Fruit fly (Drosophila melanogaster) S2 (cell line): ENCODE measurements around the gene GstZ1.

Experiments
- CG8478 ChIP-seq: fragments of >200 bp; optimal IDR thresholded peaks from 2 replicates; lab custom pipeline; 2018
- CTCF ChIP-seq, 2 experiments: fragments of >200 bp; optimal IDR thresholded peaks; 2 replicates each; lab custom pipeline; 2018

The GstZ1 gene

dm6 chr3R:9411928-9412640 lies 44.3 kb downstream of the GstZ1 start, which contains the start of the genes Task7 and alpha-Man-IIa:
Gene Task7, minus strand, starts transcription at chr3R:9412293.
Gene alpha-Man-IIa, plus strand, starts transcription at chr3R:9412548.
- no peak for TF ChIP-seq CTCF (optimal IDR thresholded peaks at IDR 0.05; lab: Kevin White, UChicago)

DNA sequence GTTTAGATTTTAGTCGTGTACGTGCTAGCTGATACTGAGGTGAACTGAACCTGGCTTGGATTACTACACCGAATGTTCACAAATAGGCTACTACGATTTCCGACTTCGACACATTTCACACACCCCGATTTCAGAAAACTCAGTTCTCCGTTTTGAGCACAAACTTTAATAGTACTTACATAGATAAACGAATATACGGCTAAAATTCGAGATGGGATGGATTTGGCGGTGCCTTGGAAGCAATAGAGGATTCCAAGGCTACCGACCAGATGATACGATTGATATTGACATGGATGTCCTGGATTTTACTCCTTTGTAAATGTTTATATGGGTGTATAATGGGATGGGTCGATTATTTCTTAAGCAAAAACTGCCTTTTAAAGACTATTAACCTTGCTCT lies 46.2 kb downstream of the GstZ1 start, which contains the start of gene betaTub85D:
Gene betaTub85D, minus strand, starts transcription at position 101 of the 400 bp plus-strand sequence.
- no peak for TF ChIP-seq CG8478 (lab: Kevin White, UChicago)
- TF ChIP-seq CTCF (optimal IDR thresholded peaks at IDR 0.05; lab: Kevin White, UChicago): no peak

DNA sequence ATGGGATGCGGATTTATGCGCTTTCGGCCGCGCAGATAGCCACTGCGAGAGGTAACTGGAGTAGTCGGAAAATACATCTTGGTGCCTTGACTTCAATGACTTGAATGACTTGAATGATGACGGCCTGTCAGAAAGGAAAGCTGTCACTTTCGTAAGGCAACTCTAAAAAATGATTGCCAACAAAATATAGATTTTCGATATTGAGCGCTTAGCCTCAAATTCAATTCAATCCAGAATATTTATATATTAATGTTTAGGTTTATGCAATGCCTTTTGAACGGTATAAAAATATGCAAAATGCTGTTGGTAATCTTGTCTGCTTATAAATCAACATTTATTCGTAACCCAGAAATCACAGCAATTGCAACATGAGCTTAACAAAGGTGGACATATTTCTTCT lies 48.3 kb downstream of the GstZ1 start, which contains the start of gene CG44261:
Gene CG44261, minus strand, starts transcription at position 101 of the 400 bp plus-strand sequence.
- TF ChIP-seq CTCF (optimal IDR thresholded peaks at IDR 0.05; lab: Kevin White, UChicago) (no peak), CG8478 (lab: Kevin White, UChicago) (no peak)
